Fruit fly (Drosophila melanogaster): ENCODE data around the gene Top2.

The Top2 gene

dm6 chr2L:19439598-19440230, 13.6 kb downstream of the Top2 start:
- TF ChIP-seq Dfd (GFP tag; optimal IDR thresholded peaks at IDR 0.05) (no peak), N (GFP tag; optimal IDR thresholded peaks at IDR 0.05) (no peak), CG32264 (GFP tag; optimal IDR thresholded peaks at IDR 0.05) (no peak), sage (GFP tag; optimal IDR thresholded peaks at IDR 0.05) (no peak), Mio (GFP tag; optimal IDR thresholded peaks at IDR 0.05) (no peak), jim (GFP tag; optimal IDR thresholded peaks at IDR 0.05) (no peak), pan (optimal IDR thresholded peaks at IDR 0.05) (no peak), woc (GFP tag; optimal IDR thresholded peaks at IDR 0.05) (no peak), Hnf4 (GFP tag; optimal IDR thresholded peaks at IDR 0.05) (peak; percentile 2), CrebA (GFP tag; optimal IDR thresholded peaks at IDR 0.05; ENCODE audit: borderline replicate concordance) (no peak), Sp1 (GFP tag; optimal IDR thresholded peaks at IDR 0.05) (peak; percentile 35), psq (GFP tag; optimal IDR thresholded peaks at IDR 0.05) (peak; percentile 44), dl (GFP tag; optimal IDR thresholded peaks at IDR 0.05; ENCODE audit: insufficient read depth in 1 of 2, partially characterized antibody in 2 of 2) (no peak), Vsx2 (GFP tag; optimal IDR thresholded peaks at IDR 0.05; ENCODE audit: partially characterized antibody) (no peak), fru (GFP tag; optimal IDR thresholded peaks at IDR 0.05) (peak; percentile 7), sv (GFP tag; optimal IDR thresholded peaks at IDR 0.05) (peak; percentile 80), rgr (GFP tag; optimal IDR thresholded peaks at IDR 0.05) (peak; percentile 84), HLH106 (tag; optimal IDR thresholded peaks at IDR 0.05) (peak; percentile 56), h (GFP tag; optimal IDR thresholded peaks at IDR 0.05) (peak; percentile 67), dmrt93B (GFP tag; optimal IDR thresholded peaks at IDR 0.05) (no peak), OdsH (GFP tag; optimal IDR thresholded peaks at IDR 0.05) (peak; percentile 74), ey (GFP tag; optimal IDR thresholded peaks at IDR 0.05) (peak; percentile 83), GATAd (GFP tag; optimal IDR thresholded peaks at IDR 0.05) (peak; percentile 71), Hr83 (GFP tag; optimal IDR thresholded peaks at IDR 0.05; ENCODE audit: poor library complexity, severe bottlenecking) (no peak), lola (GFP tag; optimal IDR thresholded peaks at IDR 0.05) (no peak), tai (GFP tag; optimal IDR thresholded peaks at IDR 0.05) (no peak), br (GFP tag; optimal IDR thresholded peaks at IDR 0.05) (no peak), foxo (GFP tag; optimal IDR thresholded peaks at IDR 0.05) (peak in 1 of 2 experiments; percentile 43), Hr78 (GFP tag; optimal IDR thresholded peaks at IDR 0.05) (no peak), CG9705 (GFP tag; optimal IDR thresholded peaks at IDR 0.05) (no peak), brk (GFP tag; optimal IDR thresholded peaks at IDR 0.05) (no peak), Jra (GFP tag; optimal IDR thresholded peaks at IDR 0.05) (no peak), dsf (GFP tag; optimal IDR thresholded peaks at IDR 0.05; ENCODE audit: borderline replicate concordance) (no peak), usp (GFP tag; optimal IDR thresholded peaks at IDR 0.05) (no peak), Abd-B (GFP tag; optimal IDR thresholded peaks at IDR 0.05) (no peak)

dm6 chr2L:19438685-19439597, 14.3 kb downstream of the Top2 start:
- TF ChIP-seq Myc (optimal IDR thresholded peaks at IDR 0.05) (peak; percentile 86), tai (GFP tag; optimal IDR thresholded peaks at IDR 0.05) (no peak), ey (GFP tag; optimal IDR thresholded peaks at IDR 0.05) (no peak), usp (GFP tag; optimal IDR thresholded peaks at IDR 0.05) (no peak), Jra (GFP tag; optimal IDR thresholded peaks at IDR 0.05) (no peak), Vsx2 (GFP tag; optimal IDR thresholded peaks at IDR 0.05; ENCODE audit: partially characterized antibody) (peak; percentile 5), N (GFP tag; optimal IDR thresholded peaks at IDR 0.05) (no peak), Dfd (GFP tag; optimal IDR thresholded peaks at IDR 0.05) (no peak), OdsH (GFP tag; optimal IDR thresholded peaks at IDR 0.05) (no peak), dl (GFP tag; optimal IDR thresholded peaks at IDR 0.05; ENCODE audit: insufficient read depth in 1 of 2, partially characterized antibody in 2 of 2) (peak in 1 of 2 experiments; percentile 30), sv (GFP tag; optimal IDR thresholded peaks at IDR 0.05) (no peak), fru (GFP tag; optimal IDR thresholded peaks at IDR 0.05) (peak; percentile 43), CG9705 (GFP tag; optimal IDR thresholded peaks at IDR 0.05) (no peak), pan (optimal IDR thresholded peaks at IDR 0.05) (no peak), lola (GFP tag; optimal IDR thresholded peaks at IDR 0.05) (no peak), Rel (GFP tag; optimal IDR thresholded peaks at IDR 0.05) (no peak), Rel (tag; optimal IDR thresholded peaks at IDR 0.05) (no peak), sage (GFP tag; optimal IDR thresholded peaks at IDR 0.05) (no peak), HLH106 (tag; optimal IDR thresholded peaks at IDR 0.05) (peak; percentile 44), Mio (GFP tag; optimal IDR thresholded peaks at IDR 0.05) (no peak), br (GFP tag; optimal IDR thresholded peaks at IDR 0.05) (peak; percentile 37), GATAd (GFP tag; optimal IDR thresholded peaks at IDR 0.05) (no peak), CrebA (GFP tag; optimal IDR thresholded peaks at IDR 0.05; ENCODE audit: borderline replicate concordance) (no peak), Hnf4 (GFP tag; optimal IDR thresholded peaks at IDR 0.05) (no peak), foxo (GFP tag; optimal IDR thresholded peaks at IDR 0.05) (peak in 1 of 2 experiments; percentile 32), Sp1 (GFP tag; optimal IDR thresholded peaks at IDR 0.05) (peak; percentile 37), rgr (GFP tag; optimal IDR thresholded peaks at IDR 0.05) (peak; percentile 2), CG32264 (GFP tag; optimal IDR thresholded peaks at IDR 0.05) (no peak), jim (GFP tag; optimal IDR thresholded peaks at IDR 0.05) (no peak), dsf (GFP tag; optimal IDR thresholded peaks at IDR 0.05; ENCODE audit: borderline replicate concordance) (no peak), Abd-B (GFP tag; optimal IDR thresholded peaks at IDR 0.05) (no peak), Hr78 (GFP tag; optimal IDR thresholded peaks at IDR 0.05) (no peak), h (GFP tag; optimal IDR thresholded peaks at IDR 0.05) (peak; percentile 21), brk (GFP tag; optimal IDR thresholded peaks at IDR 0.05) (no peak), Dif (GFP tag; optimal IDR thresholded peaks at IDR 0.05; ENCODE audit: partially characterized antibody) (peak; percentile 40), woc (GFP tag; optimal IDR thresholded peaks at IDR 0.05) (peak; percentile 80), dmrt93B (GFP tag; optimal IDR thresholded peaks at IDR 0.05) (no peak), psq (GFP tag; optimal IDR thresholded peaks at IDR 0.05) (no peak), Hr83 (GFP tag; optimal IDR thresholded peaks at IDR 0.05; ENCODE audit: poor library complexity, severe bottlenecking) (no peak)

Measured in whole organism, wandering third instar larva.